Fruit fly (Drosophila melanogaster) whole organism, embryonic: ENCODE results near the gene Spt6.

Source experiments
- Adf1 ChIP-seq: fragments of 200-800 bp; sonication (Bioruptor generic); IDR thresholded peaks from 2 replicates; pipeline ENCODE4 v1.3.6; 2022; ENCODE audit warnings: missing biosample characterization, missing genetic modification characterization
- Blimp-1 ChIP-seq: fragments of 200-800 bp; sonication (Bioruptor generic); optimal IDR thresholded peaks from 3 replicates; lab custom pipeline; 2018; ENCODE audit warnings: missing biosample characterization, missing genetic modification characterization, mild to moderate bottlenecking, moderate library complexity, missing genetic modification reagents
- Bteb2 ChIP-seq: fragments of 200-800 bp; sonication (Bioruptor generic); optimal IDR thresholded peaks from 2 replicates; lab custom pipeline; 2016; ENCODE audit warnings: missing biosample characterization, missing genetic modification characterization
- CG10209 ChIP-seq: fragments of 200-800 bp; sonication (Bioruptor generic); optimal IDR thresholded peaks from 3 replicates; lab custom pipeline; 2017; ENCODE audit warnings: missing biosample characterization, mild to moderate bottlenecking, missing genetic modification characterization, missing genetic modification reagents
- CG10654 ChIP-seq: fragments of 200-800 bp; sonication (Bioruptor generic); optimal IDR thresholded peaks from 2 replicates; lab custom pipeline; 2016; ENCODE audit warnings: missing biosample characterization, missing genetic modification characterization
- CG10959 ChIP-seq: fragments of 200-800 bp; sonication (Bioruptor generic); IDR thresholded peaks from 2 replicates; pipeline ENCODE4 v1.3.6; 2022; ENCODE audit warnings: missing biosample characterization, missing genetic modification characterization
- CG10979 ChIP-seq: fragments of 200-800 bp; sonication (Bioruptor generic); optimal IDR thresholded peaks from 2 replicates; lab custom pipeline; 2018; ENCODE audit warnings: missing biosample characterization, mild to moderate bottlenecking, missing genetic modification characterization, moderate library complexity
- CG11456 ChIP-seq: fragments of 200-800 bp; sonication (Bioruptor generic); IDR thresholded peaks from 3 replicates; pipeline ENCODE4 v1.3.6; 2022; ENCODE audit warnings: missing biosample characterization, missing genetic modification characterization
- CG12391 ChIP-seq: fragments of 200-800 bp; sonication (Bioruptor generic); optimal IDR thresholded peaks from 3 replicates; lab custom pipeline; 2018; ENCODE audit warnings: missing biosample characterization, mild to moderate bottlenecking, missing genetic modification characterization, moderate library complexity
- CG14860 ChIP-seq: fragments of 200-800 bp; sonication (Bioruptor generic); IDR thresholded peaks from 3 replicates; pipeline ENCODE4 v1.3.6; 2022; ENCODE audit warnings: missing biosample characterization, missing genetic modification characterization; ENCODE audit not compliant: partially characterized antibody
- CG15011 ChIP-seq: fragments of 200-800 bp; sonication (Bioruptor generic); optimal IDR thresholded peaks from 3 replicates; lab custom pipeline; 2018; ENCODE audit warnings: missing biosample characterization, mild to moderate bottlenecking, missing genetic modification characterization
- CG16779 ChIP-seq: fragments of 200-800 bp; sonication (Bioruptor generic); IDR thresholded peaks from 2 replicates; pipeline ENCODE4 v1.3.6; 2022; ENCODE audit warnings: missing biosample characterization, missing genetic modification characterization
- CG17328 ChIP-seq: fragments of 200-800 bp; sonication (Bioruptor generic); IDR thresholded peaks from 2 replicates; pipeline ENCODE4 v1.3.6; 2022; ENCODE audit warnings: missing biosample characterization, missing genetic modification characterization
- CG17361 ChIP-seq: fragments of 200-800 bp; sonication (Bioruptor generic); IDR thresholded peaks from 3 replicates; pipeline ENCODE4 v1.3.6; 2022; ENCODE audit warnings: missing biosample characterization, missing genetic modification characterization
- CG2116 ChIP-seq: fragments of 200-800 bp; sonication (Bioruptor generic); optimal IDR thresholded peaks from 3 replicates; lab custom pipeline; 2018; ENCODE audit warnings: missing biosample characterization, mild to moderate bottlenecking, missing genetic modification characterization
- CG2678 ChIP-seq: fragments of 200-800 bp; sonication (Bioruptor generic); optimal IDR thresholded peaks from 3 replicates; lab custom pipeline; 2019; ENCODE audit warnings: missing biosample characterization, mild to moderate bottlenecking, missing genetic modification characterization, moderate library complexity
- CG2889 ChIP-seq: fragments of 200-800 bp; sonication (Bioruptor generic); IDR thresholded peaks from 3 replicates; pipeline ENCODE4 v1.3.6; 2022; ENCODE audit warnings: missing biosample characterization, missing genetic modification characterization
- CG30020 ChIP-seq: fragments of 200-800 bp; optimal IDR thresholded peaks from 2 replicates; lab custom pipeline; 2019; ENCODE audit warnings: missing biosample characterization, mild to moderate bottlenecking, missing genetic modification characterization, moderate library complexity
- CG31365 ChIP-seq: fragments of 200-800 bp; sonication (Bioruptor generic); optimal IDR thresholded peaks from 2 replicates; lab custom pipeline; 2018; ENCODE audit warnings: missing biosample characterization, mild to moderate bottlenecking, missing genetic modification characterization
- CG32767 ChIP-seq: fragments of 200-800 bp; sonication (Bioruptor generic); IDR thresholded peaks from 2 replicates; pipeline ENCODE4 v1.3.6; 2022; ENCODE audit warnings: missing biosample characterization, missing genetic modification characterization
- CG3995 ChIP-seq: fragments of 200-800 bp; sonication (Bioruptor generic); optimal IDR thresholded peaks from 3 replicates; lab custom pipeline; 2016; ENCODE audit warnings: missing biosample characterization, missing genetic modification characterization
- CG42726 ChIP-seq: fragments of 200-800 bp; sonication (Bioruptor generic); IDR thresholded peaks from 2 replicates; pipeline ENCODE4 v1.3.6; 2022; ENCODE audit warnings: missing biosample characterization, missing genetic modification characterization; ENCODE audit not compliant: partially characterized antibody
- CG4854 ChIP-seq: fragments of 200-800 bp; sonication (Bioruptor generic); optimal IDR thresholded peaks from 2 replicates; lab custom pipeline; 2016; ENCODE audit warnings: missing biosample characterization, missing genetic modification characterization, inconsistent platforms
- CG9215 ChIP-seq: fragments of 200-800 bp; sonication (Bioruptor generic); IDR thresholded peaks from 2 replicates; pipeline ENCODE4 v1.3.6; 2022; ENCODE audit warnings: missing biosample characterization, missing genetic modification characterization
- CG9817 ChIP-seq: fragments of 200-800 bp; sonication (Bioruptor generic); optimal IDR thresholded peaks from 2 replicates; lab custom pipeline; 2018; ENCODE audit warnings: missing biosample characterization, mild to moderate bottlenecking, missing genetic modification characterization, moderate library complexity
- D ChIP-seq, 2 experiments: fragments of 200-800 bp in 1 of 2; fragments of >200 bp in 1 of 2; sonication (Bioruptor generic) in 1 of 2; optimal IDR thresholded peaks; 2 replicates in 1 of 2; 3 replicates in 1 of 2; lab custom pipeline; 2017; ENCODE audit warnings: mild to moderate bottlenecking in 1 of 2, missing biosample characterization in 1 of 2, missing genetic modification characterization in 1 of 2, missing genetic modification reagents in 1 of 2
- Eip74EF ChIP-seq, 2 experiments: fragments of 200-800 bp in 1 of 2; fragments of >200 bp in 1 of 2; sonication (Bioruptor generic) in 1 of 2; optimal IDR thresholded peaks; 2 replicates each; lab custom pipeline; 2017 to 2019; ENCODE audit warnings: missing biosample characterization in 2 of 2, missing genetic modification characterization in 2 of 2, mild to moderate bottlenecking in 1 of 2, moderate library complexity in 1 of 2
- Fer3 ChIP-seq: fragments of 200-800 bp; sonication (Bioruptor generic); optimal IDR thresholded peaks from 2 replicates; lab custom pipeline; 2018; ENCODE audit warnings: missing biosample characterization, mild to moderate bottlenecking, missing genetic modification characterization, moderate library complexity
- Hmr ChIP-seq: fragments of 200-800 bp; sonication (Bioruptor generic); optimal IDR thresholded peaks from 3 replicates; lab custom pipeline; 2017; ENCODE audit warnings: mild to moderate bottlenecking, missing biosample characterization, missing genetic modification reagents, missing genetic modification characterization
- MBD-R2 ChIP-seq: fragments of 200-800 bp; sonication (Bioruptor generic); IDR thresholded peaks from 2 replicates; pipeline ENCODE4 v1.3.6; 2022; ENCODE audit warnings: missing biosample characterization, missing genetic modification characterization
- MESR4 ChIP-seq: fragments of 200-800 bp; sonication (Bioruptor generic); optimal IDR thresholded peaks from 2 replicates; lab custom pipeline; 2018; ENCODE audit warnings: missing biosample characterization, mild to moderate bottlenecking, missing genetic modification characterization, moderate library complexity
- PHDP ChIP-seq: fragments of 200-800 bp; sonication (Bioruptor generic); optimal IDR thresholded peaks from 3 replicates; lab custom pipeline; 2018; ENCODE audit warnings: missing biosample characterization, mild to moderate bottlenecking, missing genetic modification characterization, moderate library complexity
- Ptx1 ChIP-seq: fragments of 200-800 bp; sonication (Bioruptor generic); IDR thresholded peaks from 2 replicates; pipeline ENCODE4 v1.3.6; 2022; ENCODE audit warnings: missing biosample characterization, missing genetic modification characterization
- Rfx ChIP-seq: fragments of 200-800 bp; sonication (Bioruptor generic); IDR thresholded peaks from 2 replicates; pipeline ENCODE4 v1.3.6; 2022; ENCODE audit warnings: missing biosample characterization, missing genetic modification characterization
- Stat92E ChIP-seq, 3 experiments: fragments of >200 bp in 2 of 3; fragments of 200-800 bp in 1 of 3; sonication (Bioruptor generic) in 1 of 3; optimal IDR thresholded peaks; 2 replicates each; lab custom pipeline; 2017 to 2019; ENCODE audit warnings: missing biosample characterization in 3 of 3, missing genetic modification characterization in 3 of 3, mild to moderate bottlenecking in 1 of 3, moderate library complexity in 1 of 3
- amos ChIP-seq: fragments of 200-800 bp; sonication (Bioruptor generic); IDR thresholded peaks from 2 replicates; pipeline ENCODE4 v1.3.6; 2022; ENCODE audit warnings: missing biosample characterization, missing genetic modification characterization; ENCODE audit not compliant: partially characterized antibody
- crol ChIP-seq: fragments of 200-800 bp; sonication (Bioruptor generic); IDR thresholded peaks from 2 replicates; pipeline ENCODE4 v1.3.6; 2022; ENCODE audit warnings: missing biosample characterization, missing genetic modification characterization
- dati ChIP-seq: fragments of 200-800 bp; sonication (Bioruptor generic); IDR thresholded peaks from 2 replicates; pipeline ENCODE4 v1.3.6; 2022; ENCODE audit warnings: missing biosample characterization, missing genetic modification characterization
- disco-r ChIP-seq: fragments of 200-800 bp; sonication (Bioruptor generic); optimal IDR thresholded peaks from 2 replicates; lab custom pipeline; 2016; ENCODE audit warnings: missing biosample characterization, missing genetic modification characterization
- dmrt99B ChIP-seq: fragments of 200-800 bp; sonication (Bioruptor generic); optimal IDR thresholded peaks from 2 replicates; lab custom pipeline; 2018; ENCODE audit warnings: missing biosample characterization, mild to moderate bottlenecking, missing genetic modification characterization, moderate library complexity
- ewg ChIP-seq: fragments of 200-800 bp; sonication (Bioruptor generic); optimal IDR thresholded peaks from 3 replicates; lab custom pipeline; 2017; ENCODE audit warnings: mild to moderate bottlenecking, missing biosample characterization, missing genetic modification reagents, missing genetic modification characterization
- eyg ChIP-seq: fragments of 200-800 bp; sonication (Bioruptor generic); optimal IDR thresholded peaks from 3 replicates; lab custom pipeline; 2016; ENCODE audit warnings: missing biosample characterization, missing genetic modification characterization
- gce ChIP-seq: fragments of 200-800 bp; sonication (Bioruptor generic); IDR thresholded peaks from 3 replicates; pipeline ENCODE4 v1.3.6; 2022; ENCODE audit warnings: missing biosample characterization, missing genetic modification characterization
- gro ChIP-seq: fragments of 200-800 bp; sonication (Bioruptor generic); optimal IDR thresholded peaks from 2 replicates; lab custom pipeline; 2016; ENCODE audit warnings: missing biosample characterization, missing genetic modification characterization
- mirr ChIP-seq: fragments of 200-800 bp; sonication (Bioruptor generic); optimal IDR thresholded peaks from 3 replicates; lab custom pipeline; 2018; ENCODE audit warnings: missing biosample characterization, mild to moderate bottlenecking, missing genetic modification characterization
- odd ChIP-seq: fragments of 200-800 bp; sonication (Bioruptor generic); optimal IDR thresholded peaks from 2 replicates; lab custom pipeline; 2017; ENCODE audit warnings: missing biosample characterization, mild to moderate bottlenecking, missing genetic modification characterization
- pfk ChIP-seq: fragments of 200-800 bp; sonication (Bioruptor generic); optimal IDR thresholded peaks from 2 replicates; lab custom pipeline; 2018; ENCODE audit warnings: missing biosample characterization, mild to moderate bottlenecking, missing genetic modification characterization, moderate library complexity
- ranshi ChIP-seq: fragments of 200-800 bp; sonication (Bioruptor generic); IDR thresholded peaks from 2 replicates; pipeline ENCODE4 v1.3.6; 2022; ENCODE audit warnings: missing biosample characterization, missing genetic modification characterization
- vfl ChIP-seq: fragments of 200-800 bp; sonication (Bioruptor generic); optimal IDR thresholded peaks from 2 replicates; lab custom pipeline; 2016; ENCODE audit warnings: missing biosample characterization, missing genetic modification characterization
- zfh1 ChIP-seq: fragments of 200-800 bp; sonication (Bioruptor generic); IDR thresholded peaks from 3 replicates; pipeline ENCODE4 v1.3.6; 2022; ENCODE audit warnings: missing biosample characterization, missing genetic modification characterization

The Spt6 gene

DNA sequence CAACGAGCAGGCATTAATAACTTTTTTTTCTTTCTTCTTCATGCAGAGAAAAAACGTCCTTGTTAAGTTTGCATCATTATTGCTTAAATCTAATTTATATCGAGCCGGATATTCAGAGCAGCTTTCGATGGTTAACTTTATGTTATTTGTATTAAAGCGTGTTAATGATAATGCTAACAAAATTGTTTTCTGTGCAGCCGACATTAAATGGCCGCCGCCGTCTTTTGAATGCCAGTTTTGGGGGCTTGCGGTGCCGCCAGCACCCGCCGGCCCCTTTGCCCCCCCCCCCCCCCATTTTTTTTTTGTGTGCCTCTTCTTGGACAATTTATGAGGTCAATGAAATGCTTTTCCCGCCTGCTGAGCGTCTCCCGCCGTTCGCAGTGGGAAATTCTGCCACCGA lies 43.9 kb downstream of the Spt6 start (continued):
- TF ChIP-seq Rfx (GFP tag; lab: Robert Waterston, UW) (peak; percentile 53), CG3995 (GFP tag; lab: Kevin White, UChicago) (no peak), MBD-R2 (no peak), CG30020 (tag; lab: Kevin White, UChicago) (no peak), vfl (GFP tag; lab: Kevin White, UChicago) (no peak), Ptx1 (GFP tag; lab: Robert Waterston, UW) (peak; percentile 44; the same call in 1 of the 2 replicates), CG12391 (peak; percentile 11), CG9817 (tag; lab: Kevin White, UChicago) (no peak), eyg (GFP tag; lab: Kevin White, UChicago) (no peak), CG17361 (0 out of 3 replicates have a peak, but pooled peaks have one; percentile 22), PHDP (tag; lab: Kevin White, UChicago) (peak; percentile 10), dmrt99B (tag; lab: Kevin White, UChicago) (peak; percentile 52), CG10209 (GFP tag; lab: Kevin White, UChicago) (no peak), CG4854 (GFP tag; lab: Kevin White, UChicago) (no peak), CG32767 (GFP tag; lab: Robert Waterston, UW) (no peak), CG17328 (GFP tag; lab: Robert Waterston, UW) (no peak), Hmr (GFP tag; lab: Kevin White, UChicago) (peak; percentile 17), CG10959 (no peak), CG11456 (no peak), disco-r (GFP tag; lab: Kevin White, UChicago) (no peak), odd (no peak), CG15011 (no peak), CG10979 (tag; lab: Kevin White, UChicago) (no peak), Fer3 (no peak), MESR4 (no peak), Blimp-1 (GFP tag; lab: Kevin White, UChicago) (peak; percentile 21), CG14860 (GFP tag; lab: Robert Waterston, UW) (no peak), CG10654 (GFP tag; lab: Kevin White, UChicago) (no peak), CG9215 (0 out of 2 replicates have a peak, but pooled peaks have one; percentile 7), CG2678 (tag; lab: Kevin White, UChicago) (peak; percentile 36), Bteb2 (GFP tag; lab: Kevin White, UChicago) (no peak), pfk (GFP tag; lab: Kevin White, UChicago) (no peak), CG16779 (GFP tag; lab: Robert Waterston, UW) (no peak), D (optimal IDR thresholded peaks at IDR 0.05; lab: Kevin White, UChicago) (no peak), D (GFP tag; optimal IDR thresholded peaks at IDR 0.05; lab: Kevin White, UChicago) (no peak), ranshi (0 out of 2 replicates have a peak, but pooled peaks have one; percentile 27), mirr (GFP tag; lab: Kevin White, UChicago) (no peak), amos (GFP tag; lab: Robert Waterston, UW) (no peak), CG2116 (GFP tag; lab: Kevin White, UChicago) (no peak), dati (GFP tag; lab: Robert Waterston, UW) (no peak), CG42726 (GFP tag; lab: Robert Waterston, UW) (no peak), CG31365 (tag; lab: Kevin White, UChicago) (no peak), ewg (GFP tag; lab: Kevin White, UChicago) (no peak), Eip74EF (GFP tag; optimal IDR thresholded peaks at IDR 0.05; lab: Kevin White, UChicago) (no peak), Adf1 (peak; percentile 23; the same call in 1 of the 2 replicates), Stat92E (GFP tag; optimal IDR thresholded peaks at IDR 0.05; lab: Kevin White, UChicago) (no peak), gce (no peak), crol (peak; percentile 65), gro (no peak), zfh1 (peak; percentile 55; the same call in 2 of the 3 replicates), CG2889 (no peak)
